Worm (Caenorhabditis elegans): ENCODE results near the gene dnj-19.
A peak's percentile ranks its signal among the peaks of the same experiment; 100 is the strongest.

dnj-19 gene

DNA sequence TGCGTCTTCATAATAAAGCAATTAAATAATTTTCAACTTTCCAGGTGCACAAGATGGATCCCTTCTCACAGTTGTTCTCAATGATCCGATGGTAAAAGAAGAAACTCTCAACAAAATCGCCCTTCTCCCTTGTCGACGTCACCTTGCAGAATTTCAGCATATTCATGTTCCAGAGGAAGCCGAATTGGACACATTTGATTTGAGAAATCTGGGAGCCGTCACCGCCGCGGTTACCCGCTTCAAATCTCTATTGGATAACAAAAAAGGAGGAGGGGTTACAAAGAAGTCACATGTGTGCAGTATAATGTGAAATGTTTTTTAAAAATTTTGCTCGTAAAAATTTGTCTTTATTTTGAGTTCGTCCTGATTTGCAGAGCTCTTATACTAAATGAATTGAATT, 2.0 kb downstream of the dnj-19 start (continued):
- peak; percentile 35 for TF ChIP-seq lin-54 (GFP tag; optimal IDR thresholded peaks at IDR 0.05)
- no peak for TF ChIP-seq let-526 (GFP tag; IDR thresholded peaks at IDR 0.05)
- peak; percentile 36; the same call in 1 of the 2 replicates for TF ChIP-seq Y56A3A.18 (GFP tag; IDR thresholded peaks at IDR 0.05)
- no peak for TF ChIP-seq lag-1 (GFP tag; IDR thresholded peaks at IDR 0.05)
- TF ChIP-seq zfh-2 (GFP tag; conservative IDR thresholded peaks at IDR 0.05): no peak
- TF ChIP-seq snpc-1.1 (tag; optimal IDR thresholded peaks at IDR 0.05; ENCODE audit: insufficient read depth): no peak
- peak; percentile 22 for TF ChIP-seq repo-1 (tag; optimal IDR thresholded peaks at IDR 0.05)
- TF ChIP-seq mxl-1 (tag; optimal IDR thresholded peaks at IDR 0.05): no peak
- no peak for TF ChIP-seq T26A5.8 (tag; optimal IDR thresholded peaks at IDR 0.05)
- TF ChIP-seq bed-2 (GFP tag; IDR thresholded peaks at IDR 0.05): no peak
- no peak for TF ChIP-seq ztf-22 (GFP tag; optimal IDR thresholded peaks at IDR 0.05)
- TF ChIP-seq K12H6.12 (tag; optimal IDR thresholded peaks at IDR 0.05): no peak
- no peak for TF ChIP-seq attf-5 (GFP tag; optimal IDR thresholded peaks at IDR 0.05)
- no peak for TF ChIP-seq athp-1 (tag; optimal IDR thresholded peaks at IDR 0.05)
- TF ChIP-seq bed-1 (GFP tag; IDR thresholded peaks at IDR 0.05): no peak
- TF ChIP-seq Y53F4B.3 (GFP tag; IDR thresholded peaks at IDR 0.05): no peak
- TF ChIP-seq fkh-3 (tag; optimal IDR thresholded peaks at IDR 0.05): no peak
- TF ChIP-seq egrh-3 (GFP tag; IDR thresholded peaks at IDR 0.05): no peak
- no peak for TF ChIP-seq dpff-1 (tag; optimal IDR thresholded peaks at IDR 0.05)
- no peak for TF ChIP-seq sptf-2 (GFP tag; optimal IDR thresholded peaks at IDR 0.05)
- TF ChIP-seq Y79H2A.3 (GFP tag; conservative IDR thresholded peaks at IDR 0.05): 0 out of 2 replicates have a peak, but pooled peaks have one; percentile 10
- no peak for TF ChIP-seq nhr-90 (tag; optimal IDR thresholded peaks at IDR 0.05)
- TF ChIP-seq him-1 (tag; optimal IDR thresholded peaks at IDR 0.05): no peak
- no peak for TF ChIP-seq rec-8 (tag; optimal IDR thresholded peaks at IDR 0.05)
- peak in 1 of 2 experiments; percentile 28 for TF ChIP-seq let-607 (tag; optimal IDR thresholded peaks at IDR 0.05)
- 0 out of 2 replicates have a peak, but pooled peaks have one; percentile 14 for TF ChIP-seq F39B2.1 (GFP tag; IDR thresholded peaks at IDR 0.05)
- TF ChIP-seq madf-3 (GFP tag; IDR thresholded peaks at IDR 0.05): peak; percentile 55; the same call in 1 of the 2 replicates
- no peak for TF ChIP-seq sea-2 (GFP tag; IDR thresholded peaks at IDR 0.05)

DNA sequence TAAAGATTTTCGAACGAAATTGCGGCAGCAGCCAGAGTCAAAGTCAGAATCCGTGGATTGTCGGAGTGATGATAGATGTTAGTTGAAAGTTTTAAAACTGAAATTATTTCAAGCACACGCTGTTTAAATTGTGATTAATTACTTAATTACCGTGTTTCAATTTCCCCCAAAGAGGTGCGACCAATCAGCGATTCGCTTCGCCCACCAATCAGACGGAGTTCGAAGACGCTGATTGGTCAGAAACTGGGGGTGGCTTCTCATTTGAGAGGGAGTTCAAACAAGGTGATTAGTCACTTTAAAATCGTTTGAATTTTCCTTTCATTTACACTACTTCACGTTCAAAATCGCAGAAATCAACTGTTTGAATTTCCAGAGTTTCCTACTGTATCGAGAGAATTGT, 5.2 kb downstream of the dnj-19 start:
- TF ChIP-seq nfyb-1 (GFP tag; IDR thresholded peaks at IDR 0.05): no peak
- TF ChIP-seq ztf-26 (tag; optimal IDR thresholded peaks at IDR 0.05): no peak
- no peak for TF ChIP-seq attf-6 (GFP tag; IDR thresholded peaks at IDR 0.05)

DNA sequence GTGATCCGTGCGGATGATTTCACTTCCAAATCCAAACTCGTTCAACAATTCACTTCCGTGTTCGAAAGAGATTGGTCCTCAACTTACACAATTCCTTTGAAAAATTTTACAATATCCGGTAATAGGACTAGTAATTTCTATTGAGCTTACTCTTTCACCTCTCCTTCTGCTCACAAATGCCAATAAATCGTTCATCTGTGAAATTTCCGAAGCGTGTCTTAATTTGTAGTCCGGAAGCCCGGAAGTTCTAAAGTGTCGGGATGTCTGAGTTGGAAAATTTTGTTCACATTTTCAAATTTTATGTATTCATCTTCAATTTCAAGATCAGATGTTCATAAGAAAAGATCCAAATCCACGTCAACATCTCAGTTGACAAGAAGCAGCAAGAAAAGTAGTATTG, 11.2 kb downstream of the dnj-19 start, which contains the start of gene T05C3.2:
Gene T05C3.2 (plus strand): TSS at position 301 of the 400 bp plus-strand sequence.
- TF ChIP-seq aptf-2 (GFP tag; conservative IDR thresholded peaks at IDR 0.05) (no peak), unc-62 (GFP tag; optimal IDR thresholded peaks at IDR 0.05) (no peak), fkh-3 (tag; optimal IDR thresholded peaks at IDR 0.05) (no peak), ceh-79 (tag; optimal IDR thresholded peaks at IDR 0.05) (no peak), nfya-1 (tag; optimal IDR thresholded peaks at IDR 0.05; ENCODE audit: borderline replicate concordance, insufficient read depth) (no peak), nhr-80 (tag; optimal IDR thresholded peaks at IDR 0.05) (no peak), die-1 (tag; optimal IDR thresholded peaks at IDR 0.05) (no peak), lir-1 (GFP tag; conservative IDR thresholded peaks at IDR 0.05) (no peak)
